Worm (Caenorhabditis elegans): ENCODE results near the gene C03C10.5.

Gene C03C10.5

ce11 chrIII:4098107-4098620 lies 6.2 kb upstream of the C03C10.5 start, which contains the start of gene rei-1:
TSS of gene rei-1 (minus strand) at chrIII:4098190.
- TF ChIP-seq ZK337.2 (GFP tag; IDR thresholded peaks at IDR 0.05) (no peak), mxl-3 (GFP tag; optimal IDR thresholded peaks at IDR 0.05) (no peak), lin-39 (tag; optimal IDR thresholded peaks at IDR 0.05) (no peak), nhr-11 (tag; optimal IDR thresholded peaks at IDR 0.05) (no peak), mep-1 (tag; optimal IDR thresholded peaks at IDR 0.05) (no peak), nhr-77 (tag; optimal IDR thresholded peaks at IDR 0.05) (no peak), aly-2 (tag; optimal IDR thresholded peaks at IDR 0.05) (no peak), daf-8 (GFP tag; IDR thresholded peaks at IDR 0.05) (no peak), nhr-76 (tag; optimal IDR thresholded peaks at IDR 0.05) (no peak), spr-1 (tag; optimal IDR thresholded peaks at IDR 0.05) (no peak), daf-12 (tag; optimal IDR thresholded peaks at IDR 0.05) (no peak), tra-1 (GFP tag; IDR thresholded peaks at IDR 0.05) (no peak)

- TF ChIP-seq saeg-2 (GFP tag; IDR thresholded peaks at IDR 0.05), result no peak
- TF ChIP-seq ceh-28 (tag; optimal IDR thresholded peaks at IDR 0.05), result no peak
- no peak for TF ChIP-seq F26F4.8 (GFP tag; conservative IDR thresholded peaks at IDR 0.05)
- no peak for TF ChIP-seq tra-1 (GFP tag; IDR thresholded peaks at IDR 0.05)
- no peak for TF ChIP-seq daf-19 (GFP tag; conservative IDR thresholded peaks at IDR 0.05)
- no peak for TF ChIP-seq dve-1 (tag; optimal IDR thresholded peaks at IDR 0.05; ENCODE audit: insufficient read depth)
- no peak for TF ChIP-seq R02D3.7 (tag; optimal IDR thresholded peaks at IDR 0.05)
- no peak for TF ChIP-seq F37D6.2 (tag; optimal IDR thresholded peaks at IDR 0.05)
- TF ChIP-seq gei-8 (GFP tag; optimal IDR thresholded peaks at IDR 0.05), result no peak
- TF ChIP-seq mep-1 (tag; optimal IDR thresholded peaks at IDR 0.05), result peak; percentile 41
- TF ChIP-seq nhr-6 (tag; optimal IDR thresholded peaks at IDR 0.05), result no peak
- no peak for TF ChIP-seq pqm-1 (tag; optimal IDR thresholded peaks at IDR 0.05)
- TF ChIP-seq zip-2 (tag; optimal IDR thresholded peaks at IDR 0.05), result no peak
- no peak for TF ChIP-seq nhr-41 (GFP tag; IDR thresholded peaks at IDR 0.05)
- no peak for TF ChIP-seq nhr-10 (tag; optimal IDR thresholded peaks at IDR 0.05)
- TF ChIP-seq ZK546.5 (tag; optimal IDR thresholded peaks at IDR 0.05), result no peak
- no peak for TF ChIP-seq fkh-10 (GFP tag; optimal IDR thresholded peaks at IDR 0.05)
- TF ChIP-seq madf-9 (GFP tag; conservative IDR thresholded peaks at IDR 0.05), result no peak
- no peak for TF ChIP-seq ztf-11 (tag; optimal IDR thresholded peaks at IDR 0.05)
- TF ChIP-seq ztf-7 (tag; optimal IDR thresholded peaks at IDR 0.05), result no peak
- no peak for TF ChIP-seq dpl-1 (GFP tag; optimal IDR thresholded peaks at IDR 0.05)
- no peak for TF ChIP-seq nhr-77 (tag; optimal IDR thresholded peaks at IDR 0.05)
- TF ChIP-seq nhr-76 (tag; optimal IDR thresholded peaks at IDR 0.05), result no peak
- no peak for TF ChIP-seq vab-7 (GFP tag; IDR thresholded peaks at IDR 0.05)
- no peak for TF ChIP-seq egl-27 (tag; optimal IDR thresholded peaks at IDR 0.05)
- no peak for TF ChIP-seq daf-8 (GFP tag; IDR thresholded peaks at IDR 0.05)
- 0 out of 2 replicates have a peak, but pooled peaks have one; percentile 25 for TF ChIP-seq arid-1 (GFP tag; conservative IDR thresholded peaks at IDR 0.05)
- 0 out of 2 replicates have a peak, but pooled peaks have one; percentile 13 for TF ChIP-seq zfp-3 (GFP tag; conservative IDR thresholded peaks at IDR 0.05)
- no peak for TF ChIP-seq ceh-44 (GFP tag; IDR thresholded peaks at IDR 0.05)
- TF ChIP-seq ctbp-1 (GFP tag; IDR thresholded peaks at IDR 0.05), result no peak
- TF ChIP-seq lin-13 (GFP tag; optimal IDR thresholded peaks at IDR 0.05), result no peak
- no peak for TF ChIP-seq lim-7 (GFP tag; IDR thresholded peaks at IDR 0.05)
- TF ChIP-seq lin-29 (GFP tag; IDR thresholded peaks at IDR 0.05), result no peak
- TF ChIP-seq mxl-2 (GFP tag; conservative IDR thresholded peaks at IDR 0.05), result no peak
- TF ChIP-seq daf-16 (GFP tag; optimal IDR thresholded peaks at IDR 0.05), result no peak
- TF ChIP-seq daf-16 (tag; optimal IDR thresholded peaks at IDR 0.05), result no peak
- no peak for TF ChIP-seq lsy-2 (tag; optimal IDR thresholded peaks at IDR 0.05)
- TF ChIP-seq spr-3 (GFP tag; optimal IDR thresholded peaks at IDR 0.05), result no peak
- TF ChIP-seq lin-38 (GFP tag; IDR thresholded peaks at IDR 0.05), result peak; percentile 31; the same call in 1 of the 2 replicates
- TF ChIP-seq mdt-29 (GFP tag; IDR thresholded peaks at IDR 0.05), result no peak
- TF ChIP-seq dmd-9 (GFP tag; IDR thresholded peaks at IDR 0.05), result no peak
- no peak for TF ChIP-seq mxl-3 (GFP tag; optimal IDR thresholded peaks at IDR 0.05)
- no peak for TF ChIP-seq nhr-28 (tag; optimal IDR thresholded peaks at IDR 0.05)
- peak; percentile 80 for TF ChIP-seq ama-1 (optimal IDR thresholded peaks at IDR 0.05)
- TF ChIP-seq nhr-237 (tag; optimal IDR thresholded peaks at IDR 0.05), result no peak
These were observed 4.5 kb upstream of the C03C10.5 start for ce11 chrIII:4096370-4096842.

Data from whole organism, L4 larva.